Fruit fly (Drosophila melanogaster): ENCODE results near the gene Ziz.

The Ziz gene

DNA sequence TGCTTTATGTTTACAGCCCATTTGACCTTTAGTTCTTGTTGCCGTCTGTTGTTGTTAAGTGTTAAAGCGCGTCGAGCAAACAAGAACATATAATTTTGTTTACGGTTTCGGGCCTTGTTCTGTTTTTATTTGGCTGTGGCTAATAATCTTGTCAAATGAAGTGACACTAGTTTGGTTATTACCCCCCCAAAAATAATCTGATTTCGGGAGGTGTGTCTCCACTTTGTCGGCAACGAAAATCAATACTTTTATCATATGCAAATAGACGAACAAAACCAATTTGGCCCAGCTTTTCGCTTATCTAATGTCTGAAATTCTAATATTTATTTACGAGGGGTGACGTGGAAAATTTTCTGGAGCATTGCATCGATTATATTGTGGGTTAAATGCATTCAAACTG, 22.8 kb upstream of the Ziz start (continued):
- TF ChIP-seq vnd (GFP tag; IDR thresholded peaks at IDR 0.05; ENCODE audit: partially characterized antibody): no peak
- no peak for TF ChIP-seq CG9215 (GFP tag; IDR thresholded peaks at IDR 0.05)
- TF ChIP-seq Dref (GFP tag; IDR thresholded peaks at IDR 0.05): no peak
- peak; percentile 49 for TF ChIP-seq Blimp-1 (GFP tag; optimal IDR thresholded peaks at IDR 0.05)
- peak; percentile 61 for TF ChIP-seq PHDP (tag; optimal IDR thresholded peaks at IDR 0.05)
- TF ChIP-seq CG10543 (GFP tag; optimal IDR thresholded peaks at IDR 0.05): peak; percentile 21
- TF ChIP-seq CG31388 (GFP tag; optimal IDR thresholded peaks at IDR 0.05): no peak
- TF ChIP-seq CG1233 (GFP tag; optimal IDR thresholded peaks at IDR 0.05): peak; percentile 26
- TF ChIP-seq MTF-1 (GFP tag; optimal IDR thresholded peaks at IDR 0.05; ENCODE audit: borderline replicate concordance): peak; percentile 31
- peak; percentile 38 for TF ChIP-seq CG17359 (tag; optimal IDR thresholded peaks at IDR 0.05)
- TF ChIP-seq stwl (tag; optimal IDR thresholded peaks at IDR 0.05): no peak
- TF ChIP-seq CG9876 (GFP tag; optimal IDR thresholded peaks at IDR 0.05): no peak
- no peak for TF ChIP-seq disco-r (GFP tag; optimal IDR thresholded peaks at IDR 0.05)
- TF ChIP-seq salm (tag; optimal IDR thresholded peaks at IDR 0.05): peak; percentile 45
- 0 out of 3 replicates have a peak, but pooled peaks have one; percentile 17 for TF ChIP-seq tgo (GFP tag; IDR thresholded peaks at IDR 0.05)
- no peak for TF ChIP-seq B-H1 (GFP tag; IDR thresholded peaks at IDR 0.05)
- no peak for TF ChIP-seq Hr3 (GFP tag; optimal IDR thresholded peaks at IDR 0.05)
- no peak for TF ChIP-seq CG10209 (GFP tag; optimal IDR thresholded peaks at IDR 0.05)
- no peak for TF ChIP-seq CG4404 (GFP tag; IDR thresholded peaks at IDR 0.05)
- TF ChIP-seq CG14014 (GFP tag; IDR thresholded peaks at IDR 0.05): peak; percentile 65; the same call in 1 of the 2 replicates
- TF ChIP-seq Spps (tag; optimal IDR thresholded peaks at IDR 0.05): peak; percentile 1
- no peak for TF ChIP-seq CG10431 (GFP tag; optimal IDR thresholded peaks at IDR 0.05)
- no peak for TF ChIP-seq crc (GFP tag; optimal IDR thresholded peaks at IDR 0.05)
- no peak for TF ChIP-seq Usf (GFP tag; optimal IDR thresholded peaks at IDR 0.05)
- no peak for TF ChIP-seq crp (GFP tag; optimal IDR thresholded peaks at IDR 0.05)
- no peak for TF ChIP-seq luna (GFP tag; optimal IDR thresholded peaks at IDR 0.05)
- no peak for TF ChIP-seq ken (GFP tag; IDR thresholded peaks at IDR 0.05)
- TF ChIP-seq Optix (GFP tag; IDR thresholded peaks at IDR 0.05): no peak
- TF ChIP-seq ab (GFP tag; optimal IDR thresholded peaks at IDR 0.05): no peak
- TF ChIP-seq nmo (GFP tag; optimal IDR thresholded peaks at IDR 0.05): no peak
- TF ChIP-seq Gsc (GFP tag; IDR thresholded peaks at IDR 0.05): no peak
- TF ChIP-seq ap (GFP tag; IDR thresholded peaks at IDR 0.05): no peak
- no peak for TF ChIP-seq NC2α (GFP tag; optimal IDR thresholded peaks at IDR 0.05)
- no peak for TF ChIP-seq CG8281 (tag; optimal IDR thresholded peaks at IDR 0.05)
- TF ChIP-seq CG12659 (GFP tag; optimal IDR thresholded peaks at IDR 0.05): peak; percentile 27
- peak; percentile 27 for TF ChIP-seq CG8359 (GFP tag; optimal IDR thresholded peaks at IDR 0.05; ENCODE audit: borderline replicate concordance)
- no peak for TF ChIP-seq ftz-f1 (GFP tag; optimal IDR thresholded peaks at IDR 0.05)
- TF ChIP-seq CG34376 (GFP tag; optimal IDR thresholded peaks at IDR 0.05): peak; percentile 21
- no peak for TF ChIP-seq CG2120 (GFP tag; optimal IDR thresholded peaks at IDR 0.05)
- no peak for TF ChIP-seq Rx (GFP tag; IDR thresholded peaks at IDR 0.05)
- no peak for TF ChIP-seq CG5953 (GFP tag; IDR thresholded peaks at IDR 0.05)
- TF ChIP-seq Hey (tag; optimal IDR thresholded peaks at IDR 0.05): no peak
- no peak for TF ChIP-seq zen2 (GFP tag; IDR thresholded peaks at IDR 0.05; ENCODE audit: partially characterized antibody)
- TF ChIP-seq D19B (GFP tag; optimal IDR thresholded peaks at IDR 0.05): no peak
- TF ChIP-seq tio (GFP tag; optimal IDR thresholded peaks at IDR 0.05): no peak
- no peak for TF ChIP-seq pan (optimal IDR thresholded peaks at IDR 0.05)
- no peak for TF ChIP-seq pan (GFP tag; optimal IDR thresholded peaks at IDR 0.05 in 1 of 2, IDR thresholded peaks at IDR 0.05 in 1 of 2)
- no peak for TF ChIP-seq pros (GFP tag; optimal IDR thresholded peaks at IDR 0.05)
- TF ChIP-seq ssp (GFP tag; IDR thresholded peaks at IDR 0.05): no peak
- no peak for TF ChIP-seq HLH3B (GFP tag; IDR thresholded peaks at IDR 0.05)
- TF ChIP-seq CG18476 (GFP tag; optimal IDR thresholded peaks at IDR 0.05): no peak
- TF ChIP-seq gro (GFP tag; optimal IDR thresholded peaks at IDR 0.05): peak; percentile 28

Data from whole organism, embryonic.